Fruit fly (Drosophila melanogaster) whole organism, pupa: ENCODE measurements around the gene sp3.

Source experiments
- CG34367 ChIP-seq: fragments of 200-800 bp; sonication (Bioruptor generic); optimal IDR thresholded peaks from 2 replicates; lab custom pipeline; 2018; ENCODE audit warnings: missing biosample characterization, mild to moderate bottlenecking, missing genetic modification characterization
- CG4496 ChIP-seq: fragments of 200-800 bp; sonication (Bioruptor generic); IDR thresholded peaks from 3 replicates; pipeline ENCODE4 v1.3.6; 2022; ENCODE audit warnings: missing biosample characterization, missing genetic modification characterization
- gl ChIP-seq: fragments of 200-800 bp; sonication (Bioruptor generic); optimal IDR thresholded peaks from 2 replicates; lab custom pipeline; 2018; ENCODE audit warnings: missing biosample characterization, mild to moderate bottlenecking, missing genetic modification characterization

- TF ChIP-seq CG34367 (tag; lab: Kevin White, UChicago) (no peak), gl (tag; lab: Kevin White, UChicago) (no peak), CG4496 (GFP tag; lab: Robert Waterston, UW) (no peak)
Observed at dm6 chr3R:21501263-21501824, 19.4 kb upstream of the sp3 start.
